Fruit fly (Drosophila melanogaster) whole organism, embryonic: Measurements from ENCODE around the gene mad2.

Experiments used
- CG11456 ChIP-seq: fragments of 200-800 bp; sonication (Bioruptor generic); IDR thresholded peaks from 3 replicates; pipeline ENCODE4 v1.3.6; 2022; ENCODE audit warnings: missing biosample characterization, missing genetic modification characterization
- CG13894 ChIP-seq: fragments of 200-800 bp; sonication (Bioruptor generic); optimal IDR thresholded peaks from 3 replicates; lab custom pipeline; 2018; ENCODE audit warnings: missing biosample characterization, mild to moderate bottlenecking, missing genetic modification characterization, moderate library complexity
- CG15696 ChIP-seq: fragments of 200-800 bp; sonication (Bioruptor generic); optimal IDR thresholded peaks from 2 replicates; lab custom pipeline; 2019; ENCODE audit warnings: missing biosample characterization, mild to moderate bottlenecking, missing genetic modification characterization, moderate library complexity
- CG4854 ChIP-seq: fragments of 200-800 bp; sonication (Bioruptor generic); optimal IDR thresholded peaks from 2 replicates; lab custom pipeline; 2016; ENCODE audit warnings: missing biosample characterization, missing genetic modification characterization, inconsistent platforms
- CG5180 ChIP-seq: fragments of 200-800 bp; sonication (Bioruptor generic); optimal IDR thresholded peaks from 3 replicates; lab custom pipeline; 2017; ENCODE audit warnings: missing biosample characterization, missing genetic modification characterization, mild to moderate bottlenecking, moderate library complexity, missing genetic modification reagents
- CG5245 ChIP-seq: fragments of 200-800 bp; sonication (Bioruptor generic); optimal IDR thresholded peaks from 3 replicates; lab custom pipeline; 2016; ENCODE audit warnings: missing biosample characterization, missing genetic modification characterization
- CTCF ChIP-seq: fragments of 200-800 bp; sonication (Bioruptor generic); optimal IDR thresholded peaks from 2 replicates; lab custom pipeline; 2017; ENCODE audit warnings: missing biosample characterization, mild to moderate bottlenecking, missing genetic modification characterization, moderate library complexity
- Gug ChIP-seq: fragments of 200-800 bp; sonication (Bioruptor generic); IDR thresholded peaks from 4 replicates; pipeline ENCODE4 v1.3.6; 2022; ENCODE audit warnings: missing biosample characterization, missing genetic modification characterization
- hb ChIP-seq: fragments of 200-800 bp; sonication (Bioruptor generic); IDR thresholded peaks from 3 replicates; pipeline ENCODE4 v1.3.6; 2022; ENCODE audit warnings: missing biosample characterization, missing genetic modification characterization; ENCODE audit not compliant: partially characterized antibody
- inv ChIP-seq: fragments of 200-800 bp; sonication (Bioruptor generic); IDR thresholded peaks from 2 replicates; pipeline ENCODE4 v1.3.6; 2022; ENCODE audit warnings: missing biosample characterization, missing genetic modification characterization; ENCODE audit not compliant: partially characterized antibody
- pum ChIP-seq: fragments of 200-800 bp; sonication (Bioruptor generic); optimal IDR thresholded peaks from 2 replicates; lab custom pipeline; 2016; ENCODE audit warnings: missing biosample characterization, missing genetic modification characterization
- rib ChIP-seq: fragments of 200-800 bp; sonication (Bioruptor generic); IDR thresholded peaks from 2 replicates; pipeline ENCODE4 v1.3.6; 2022; ENCODE audit warnings: missing biosample characterization, missing genetic modification characterization
- tin ChIP-seq: fragments of 200-800 bp; sonication (Bioruptor generic); optimal IDR thresholded peaks from 3 replicates; lab custom pipeline; 2016; ENCODE audit warnings: missing biosample characterization, missing genetic modification characterization

DNA sequence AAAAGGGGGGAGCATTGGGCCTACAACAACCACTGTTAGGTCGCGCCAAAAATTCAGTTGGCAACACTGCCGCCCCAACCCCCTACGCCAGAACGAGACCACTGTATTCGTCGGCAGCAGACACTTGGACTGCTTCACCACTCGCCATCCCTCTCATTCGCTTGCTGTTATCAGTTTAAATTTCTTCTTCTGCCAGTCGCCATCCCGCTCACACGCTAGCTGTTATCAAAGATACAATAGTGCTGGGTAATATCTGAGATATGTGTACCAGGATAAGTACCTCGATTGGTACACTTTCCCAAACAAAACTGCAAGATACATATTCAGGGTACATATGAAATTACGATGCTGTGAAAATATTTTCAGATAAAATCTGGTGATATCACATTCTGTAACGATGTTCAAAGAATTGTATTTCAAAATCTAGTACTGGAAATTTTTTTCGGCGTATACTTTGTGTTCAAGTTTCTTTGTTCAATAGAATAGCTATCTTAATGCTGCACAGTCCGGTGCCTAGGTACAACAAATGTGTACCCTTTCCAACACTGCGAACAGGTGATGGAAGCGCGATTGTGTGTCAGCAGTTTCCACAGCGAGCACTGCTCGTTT, 42.0 kb downstream of the mad2 start:
- TF ChIP-seq CG15696 (tag; lab: Kevin White, UChicago), result peak; percentile 84
- peak; percentile 26 for TF ChIP-seq CTCF
- peak; percentile 46 for TF ChIP-seq CG5245 (GFP tag; lab: Kevin White, UChicago)
- no peak for TF ChIP-seq CG13894 (tag; lab: Kevin White, UChicago)
- peak; percentile 39; the same call in 1 of the 3 replicates for TF ChIP-seq CG11456 (GFP tag; lab: Robert Waterston, UW)
- TF ChIP-seq rib (GFP tag; lab: Robert Waterston, UW), result no peak
- TF ChIP-seq tin, result peak; percentile 75
- TF ChIP-seq CG5180, result no peak
- TF ChIP-seq hb (GFP tag; lab: Robert Waterston, UW), result no peak
- TF ChIP-seq Gug (GFP tag; lab: Robert Waterston, UW), result peak; percentile 62; the same call in 3 of the 4 replicates
- no peak for TF ChIP-seq inv
- TF ChIP-seq pum (GFP tag; lab: Kevin White, UChicago), result peak; percentile 79
- peak; percentile 90 for TF ChIP-seq CG4854 (GFP tag; lab: Kevin White, UChicago)
